Worm (Caenorhabditis elegans): ENCODE measurements around the gene F14D7.2.

F14D7.2 gene

ce11 chrV:14293667-14294194 lies at the start of gene F14D7.2:
F14D7.2 (minus strand) TSS chrV:14293717.
- TF ChIP-seq unc-62 (GFP tag; optimal IDR thresholded peaks at IDR 0.05), result no peak

- TF ChIP-seq unc-62 (GFP tag; optimal IDR thresholded peaks at IDR 0.05), result no peak
Observed at ce11 chrV:14341672-14342071, 48.2 kb upstream of the F14D7.2 start, which contains the start of gene F47B8.10. F47B8.10 (plus strand) TSS chrV:14341972.

- no peak for TF ChIP-seq unc-62 (GFP tag; optimal IDR thresholded peaks at IDR 0.05)
Observed at ce11 chrV:14336655-14337054, 43.1 kb upstream of the F14D7.2 start, which contains the start of gene srm-6. srm-6 (plus strand) TSS chrV:14336955.

ce11 chrV:14334901-14335300 lies 41.4 kb upstream of the F14D7.2 start, which contains the start of gene srm-5:
srm-5 (plus strand) TSS chrV:14335201.
- TF ChIP-seq unc-62 (GFP tag; optimal IDR thresholded peaks at IDR 0.05), result no peak

ce11 chrV:14333116-14333515 lies 39.6 kb upstream of the F14D7.2 start, which contains the start of gene srm-4:
srm-4 (plus strand) TSS chrV:14333416.
- no peak for TF ChIP-seq unc-62 (GFP tag; optimal IDR thresholded peaks at IDR 0.05)

- TF ChIP-seq unc-62 (GFP tag; optimal IDR thresholded peaks at IDR 0.05), result no peak
Observed at ce11 chrV:14331477-14331876, 38.0 kb upstream of the F14D7.2 start, which contains the start of gene F47B8.8. F47B8.8 (plus strand) TSS chrV:14331733.

ce11 chrV:14328806-14329205 lies 35.3 kb upstream of the F14D7.2 start, which contains the start of gene pepm-1:
pepm-1 (plus strand) TSS chrV:14329106.
- TF ChIP-seq unc-62 (GFP tag; optimal IDR thresholded peaks at IDR 0.05), result no peak

ce11 chrV:14327776-14328175 lies 34.3 kb upstream of the F14D7.2 start, which contains the start of gene F47B8.5:
F47B8.5 (minus strand) TSS chrV:14327876.
- TF ChIP-seq unc-62 (GFP tag; optimal IDR thresholded peaks at IDR 0.05), result no peak

- TF ChIP-seq unc-62 (GFP tag; optimal IDR thresholded peaks at IDR 0.05), result no peak
Observed at ce11 chrV:14324502-14325467, 31.3 kb upstream of the F14D7.2 start, which contains the start of the genes F47B8.4 and F47B8.18. F47B8.4 (minus strand) TSS chrV:14324673. F47B8.18 (minus strand) TSS chrV:14325464.

- TF ChIP-seq unc-62 (GFP tag; optimal IDR thresholded peaks at IDR 0.05), result no peak
Observed at ce11 chrV:14322743-14323142, 29.2 kb upstream of the F14D7.2 start, which contains the start of gene F47B8.3. F47B8.3 (minus strand) TSS chrV:14323003.

- TF ChIP-seq unc-62 (GFP tag; optimal IDR thresholded peaks at IDR 0.05), result no peak
Observed at ce11 chrV:14320730-14321319, 27.3 kb upstream of the F14D7.2 start.

ce11 chrV:14320246-14320645 lies 26.7 kb upstream of the F14D7.2 start, which contains the start of gene F47B8.14:
F47B8.14 (plus strand) TSS chrV:14320546.
- no peak for TF ChIP-seq unc-62 (GFP tag; optimal IDR thresholded peaks at IDR 0.05)

ce11 chrV:14319101-14319781 lies 25.7 kb upstream of the F14D7.2 start, which contains the start of gene F47B8.13:
F47B8.13 (minus strand) TSS chrV:14319731.
- TF ChIP-seq unc-62 (GFP tag; optimal IDR thresholded peaks at IDR 0.05), result no peak

ce11 chrV:14317621-14318020 lies 24.1 kb upstream of the F14D7.2 start:
- TF ChIP-seq unc-62 (GFP tag; optimal IDR thresholded peaks at IDR 0.05), result no peak

ce11 chrV:14317204-14317603 lies 23.7 kb upstream of the F14D7.2 start:
- TF ChIP-seq unc-62 (GFP tag; optimal IDR thresholded peaks at IDR 0.05), result no peak

Measured in whole organism, dauer.